Worm (Caenorhabditis elegans): ENCODE measurements around the gene C23H5.8.

DNA sequence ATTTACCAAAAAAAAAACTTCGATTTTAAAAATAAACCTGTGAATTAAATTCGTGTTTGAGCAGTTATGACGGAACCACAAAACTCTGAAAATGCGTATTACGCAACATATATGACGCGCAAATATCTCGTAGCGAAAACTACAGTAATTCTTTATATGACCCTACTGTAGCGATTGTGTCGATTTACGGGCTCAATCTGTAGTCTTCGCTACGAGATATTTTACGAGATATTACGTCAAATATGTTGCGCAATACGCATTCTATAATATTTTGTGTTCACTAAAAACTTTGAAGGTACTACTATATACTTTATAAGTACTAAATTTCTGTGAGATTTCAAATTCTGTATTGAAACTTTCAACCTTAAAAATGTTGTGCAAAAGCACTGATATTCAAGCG, 24.3 kb upstream of the C23H5.8 start:
- no peak for TF ChIP-seq nhr-71 (tag; optimal IDR thresholded peaks at IDR 0.05)
- TF ChIP-seq lin-39 (tag; optimal IDR thresholded peaks at IDR 0.05) = no peak
- TF ChIP-seq lin-13 (GFP tag; optimal IDR thresholded peaks at IDR 0.05) = no peak
- TF ChIP-seq snpc-4 (tag; optimal IDR thresholded peaks at IDR 0.05) = no peak
- TF ChIP-seq ztf-11 (tag; optimal IDR thresholded peaks at IDR 0.05) = no peak
- no peak for TF ChIP-seq fos-1 (tag; optimal IDR thresholded peaks at IDR 0.05)
- TF ChIP-seq nhr-76 (tag; optimal IDR thresholded peaks at IDR 0.05) = no peak
